Worm (Caenorhabditis elegans): ENCODE results near the gene sra-31.

ce11 chrII:6600973-6601372 is 22.7 kb upstream of the sra-31 start, which contains the start of gene vps-33.2:
- TF ChIP-seq ama-1 (optimal IDR thresholded peaks at IDR 0.05) (no peak), ceh-13 (GFP tag; optimal IDR thresholded peaks at IDR 0.05) (no peak)

All from whole organism, early embryonic.